Worm (Caenorhabditis elegans): ENCODE results near the gene C31A11.13.

- no peak for TF ChIP-seq zip-2 (tag; optimal IDR thresholded peaks at IDR 0.05)
- no peak for TF ChIP-seq daf-8 (GFP tag; IDR thresholded peaks at IDR 0.05)
- TF ChIP-seq T26A8.4 (GFP tag; IDR thresholded peaks at IDR 0.05) = no peak
- TF ChIP-seq dmd-8 (GFP tag; IDR thresholded peaks at IDR 0.05) = no peak
- TF ChIP-seq mxl-3 (GFP tag; optimal IDR thresholded peaks at IDR 0.05) = no peak
- no peak for TF ChIP-seq spr-3 (GFP tag; optimal IDR thresholded peaks at IDR 0.05)
- TF ChIP-seq nhr-42 (GFP tag; IDR thresholded peaks at IDR 0.05) = no peak
- TF ChIP-seq daf-16 (GFP tag; optimal IDR thresholded peaks at IDR 0.05) = no peak
- TF ChIP-seq daf-16 (tag; optimal IDR thresholded peaks at IDR 0.05) = no peak
- no peak for TF ChIP-seq dmd-9 (GFP tag; IDR thresholded peaks at IDR 0.05)
- no peak for TF ChIP-seq lin-15B (tag; optimal IDR thresholded peaks at IDR 0.05)
- no peak for TF ChIP-seq ceh-82 (tag; optimal IDR thresholded peaks at IDR 0.05)
- TF ChIP-seq F49E8.2 (tag; optimal IDR thresholded peaks at IDR 0.05; ENCODE audit: borderline replicate concordance) = no peak
- TF ChIP-seq snpc-4 (tag; optimal IDR thresholded peaks at IDR 0.05) = no peak
- no peak for TF ChIP-seq lin-13 (GFP tag; optimal IDR thresholded peaks at IDR 0.05)
Measured at ce11 chrV:16269556-16269955, 32.8 kb downstream of the C31A11.13 start, which contains the start of the genes fbxa-2 and T13F3.8.
